Worm (Caenorhabditis elegans): ENCODE data around the gene Y105C5B.18.

Gene Y105C5B.18

ce11 chrIV:15964307-15964706 is at the start of gene Y105C5B.18:
Y105C5B.18 (plus strand) TSS chrIV:15964607.
- TF ChIP-seq zag-1 (tag; optimal IDR thresholded peaks at IDR 0.05) (no peak), nhr-25 (tag; optimal IDR thresholded peaks at IDR 0.05) (no peak), lin-39 (tag; optimal IDR thresholded peaks at IDR 0.05) (no peak), ztf-11 (tag; optimal IDR thresholded peaks at IDR 0.05) (no peak), F13H6.1 (tag; optimal IDR thresholded peaks at IDR 0.05) (no peak), alr-1 (tag; optimal IDR thresholded peaks at IDR 0.05) (no peak), ztf-1 (GFP tag; conservative IDR thresholded peaks at IDR 0.05) (no peak), crh-2 (tag; optimal IDR thresholded peaks at IDR 0.05) (no peak), ZK546.5 (tag; optimal IDR thresholded peaks at IDR 0.05) (no peak), fos-1 (tag; optimal IDR thresholded peaks at IDR 0.05) (no peak), nhr-77 (tag; optimal IDR thresholded peaks at IDR 0.05) (no peak), sem-4 (tag; optimal IDR thresholded peaks at IDR 0.05) (no peak), sma-9 (GFP tag; optimal IDR thresholded peaks at IDR 0.05) (no peak), sma-9 (tag; optimal IDR thresholded peaks at IDR 0.05) (no peak), ztf-4 (tag; optimal IDR thresholded peaks at IDR 0.05) (no peak), mbf-1 (tag; optimal IDR thresholded peaks at IDR 0.05) (no peak), ama-1 (optimal IDR thresholded peaks at IDR 0.05) (no peak), mdl-1 (tag; optimal IDR thresholded peaks at IDR 0.05) (no peak), ceh-82 (tag; optimal IDR thresholded peaks at IDR 0.05) (no peak), lin-13 (GFP tag; optimal IDR thresholded peaks at IDR 0.05) (no peak), snpc-4 (tag; optimal IDR thresholded peaks at IDR 0.05) (no peak)

DNA sequence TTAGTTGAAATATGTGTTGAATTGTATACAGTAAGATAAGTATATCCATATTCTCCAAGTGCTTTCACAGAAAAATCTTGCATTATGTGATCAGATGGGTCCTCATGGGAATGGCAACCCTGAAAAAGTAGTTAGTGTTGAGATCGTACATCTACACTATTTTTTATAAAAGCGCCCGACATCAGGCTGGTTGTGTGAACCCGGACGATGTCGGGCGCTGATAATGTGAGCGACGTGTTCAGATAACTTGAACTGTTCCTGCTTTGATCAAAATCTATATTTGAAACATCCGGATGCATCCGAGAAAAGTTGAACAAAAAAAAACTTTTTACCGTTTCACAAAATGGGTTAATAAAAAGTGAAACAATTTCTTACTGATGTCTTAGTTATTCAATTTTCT is 49.3 kb upstream of the Y105C5B.18 start:
- TF ChIP-seq unc-39 (tag; optimal IDR thresholded peaks at IDR 0.05) (no peak), sma-9 (GFP tag; optimal IDR thresholded peaks at IDR 0.05) (no peak), sma-9 (tag; optimal IDR thresholded peaks at IDR 0.05) (no peak), mbf-1 (tag; optimal IDR thresholded peaks at IDR 0.05) (no peak), nhr-237 (tag; optimal IDR thresholded peaks at IDR 0.05) (no peak), dmd-4 (tag; optimal IDR thresholded peaks at IDR 0.05) (no peak), snpc-4 (tag; optimal IDR thresholded peaks at IDR 0.05) (no peak), sma-3 (GFP tag; optimal IDR thresholded peaks at IDR 0.05) (no peak), aly-2 (tag; optimal IDR thresholded peaks at IDR 0.05) (no peak), mdl-1 (tag; optimal IDR thresholded peaks at IDR 0.05) (no peak), sem-4 (tag; optimal IDR thresholded peaks at IDR 0.05) (no peak), ceh-16 (tag; optimal IDR thresholded peaks at IDR 0.05) (no peak), ceh-82 (tag; optimal IDR thresholded peaks at IDR 0.05) (no peak), fos-1 (tag; optimal IDR thresholded peaks at IDR 0.05) (no peak), egl-27 (tag; optimal IDR thresholded peaks at IDR 0.05) (no peak), skn-1 (tag; optimal IDR thresholded peaks at IDR 0.05) (no peak), ztf-11 (tag; optimal IDR thresholded peaks at IDR 0.05) (no peak)

DNA sequence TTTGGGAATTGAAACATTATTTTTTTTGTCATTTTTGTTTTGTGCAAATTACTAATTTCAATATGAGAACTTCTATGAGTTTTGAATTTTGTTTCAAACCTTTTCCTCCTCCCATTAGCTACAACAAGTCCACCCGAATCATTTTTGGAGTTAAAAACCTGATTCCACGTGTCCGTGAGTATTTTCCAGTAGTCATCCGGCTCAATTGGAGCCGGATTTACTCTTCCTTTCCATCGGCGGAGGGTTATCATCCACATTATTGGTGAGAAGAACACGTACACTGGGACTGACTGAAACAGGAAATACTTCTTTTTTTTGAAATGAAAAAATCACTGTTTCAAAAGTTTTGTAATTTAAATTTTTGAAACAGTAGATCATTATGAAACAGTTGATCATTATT is 41.4 kb upstream of the Y105C5B.18 start:
- TF ChIP-seq mbf-1 (tag; optimal IDR thresholded peaks at IDR 0.05), result no peak
- no peak for TF ChIP-seq dmd-4 (tag; optimal IDR thresholded peaks at IDR 0.05)
- TF ChIP-seq snpc-4 (tag; optimal IDR thresholded peaks at IDR 0.05), result no peak
- no peak for TF ChIP-seq nhr-11 (tag; optimal IDR thresholded peaks at IDR 0.05)

DNA sequence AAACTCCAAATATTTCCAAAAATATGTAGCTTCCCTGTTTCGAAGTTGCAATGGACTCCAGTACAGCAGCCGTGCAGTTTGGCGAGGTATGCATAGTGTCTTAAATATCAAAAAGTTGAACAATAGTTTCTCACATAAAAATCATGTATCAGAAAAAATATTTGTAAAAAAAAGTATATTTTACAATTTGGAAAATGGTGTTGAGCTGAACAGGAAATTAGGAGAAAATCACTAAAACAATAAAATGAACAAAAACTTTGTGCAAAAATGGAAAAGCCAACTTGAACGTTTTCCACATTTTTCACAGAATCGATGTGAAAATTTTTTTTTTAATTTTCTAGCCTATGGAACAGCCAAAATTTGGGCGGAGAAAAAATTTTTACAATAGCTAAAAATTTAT is 37.7 kb upstream of the Y105C5B.18 start, which contains the start of gene Y105C5B.8:
Gene Y105C5B.8, minus strand, starts transcription at position 101 of the 400 bp plus-strand sequence.
- TF ChIP-seq unc-62 (GFP tag; optimal IDR thresholded peaks at IDR 0.05) (no peak), elt-1 (tag; optimal IDR thresholded peaks at IDR 0.05) (no peak), nhr-23 (tag; optimal IDR thresholded peaks at IDR 0.05) (no peak), C34F6.9 (tag; optimal IDR thresholded peaks at IDR 0.05) (no peak), unc-39 (tag; optimal IDR thresholded peaks at IDR 0.05) (no peak), dmd-4 (tag; optimal IDR thresholded peaks at IDR 0.05) (no peak), Y55F3AM.14 (GFP tag; optimal IDR thresholded peaks at IDR 0.05) (no peak), nhr-11 (tag; optimal IDR thresholded peaks at IDR 0.05) (no peak), nhr-12 (tag; optimal IDR thresholded peaks at IDR 0.05) (no peak), aly-2 (tag; optimal IDR thresholded peaks at IDR 0.05) (no peak), skn-1 (tag; optimal IDR thresholded peaks at IDR 0.05) (no peak), lin-39 (tag; optimal IDR thresholded peaks at IDR 0.05) (no peak), unc-55 (GFP tag; optimal IDR thresholded peaks at IDR 0.05) (no peak), mab-5 (tag; optimal IDR thresholded peaks at IDR 0.05) (no peak), lin-13 (GFP tag; optimal IDR thresholded peaks at IDR 0.05) (no peak), nhr-10 (tag; optimal IDR thresholded peaks at IDR 0.05) (no peak), mbf-1 (tag; optimal IDR thresholded peaks at IDR 0.05) (no peak)
